Fruit fly (Drosophila melanogaster) whole organism, embryonic: Measurements from ENCODE around the gene mRpL16.

Experiments
- Atf-2 ChIP-seq: fragments of 200-800 bp; sonication (Bioruptor generic); optimal IDR thresholded peaks from 2 replicates; lab custom pipeline; 2016; ENCODE audit warnings: missing biosample characterization, missing genetic modification characterization
- Blimp-1 ChIP-seq: fragments of 200-800 bp; sonication (Bioruptor generic); optimal IDR thresholded peaks from 3 replicates; lab custom pipeline; 2018; ENCODE audit warnings: missing biosample characterization, missing genetic modification characterization, mild to moderate bottlenecking, moderate library complexity, missing genetic modification reagents
- CG11247 ChIP-seq: fragments of 200-800 bp; sonication (Bioruptor generic); IDR thresholded peaks from 2 replicates; pipeline ENCODE4 v1.3.6; 2022; ENCODE audit warnings: missing biosample characterization, missing genetic modification characterization
- CG11456 ChIP-seq: fragments of 200-800 bp; sonication (Bioruptor generic); IDR thresholded peaks from 3 replicates; pipeline ENCODE4 v1.3.6; 2022; ENCODE audit warnings: missing biosample characterization, missing genetic modification characterization
- CG11723 ChIP-seq: fragments of 200-800 bp; sonication (Bioruptor generic); optimal IDR thresholded peaks from 2 replicates; lab custom pipeline; 2017; ENCODE audit warnings: missing biosample characterization, mild to moderate bottlenecking, missing genetic modification characterization
- CG13296 ChIP-seq: fragments of 200-800 bp; sonication (Bioruptor generic); optimal IDR thresholded peaks from 3 replicates; lab custom pipeline; 2018; ENCODE audit warnings: missing biosample characterization, mild to moderate bottlenecking, missing genetic modification characterization
- CG13424 ChIP-seq: fragments of 200-800 bp; sonication (Bioruptor generic); optimal IDR thresholded peaks from 2 replicates; lab custom pipeline; 2019; ENCODE audit warnings: missing biosample characterization, mild to moderate bottlenecking, missing genetic modification characterization, moderate library complexity
- CG16815 ChIP-seq: fragments of 200-800 bp; sonication (Bioruptor generic); optimal IDR thresholded peaks from 3 replicates; lab custom pipeline; 2017; ENCODE audit warnings: missing biosample characterization, mild to moderate bottlenecking, missing genetic modification characterization
- CG18599 ChIP-seq: fragments of 200-800 bp; sonication (Bioruptor generic); optimal IDR thresholded peaks from 3 replicates; lab custom pipeline; 2017; ENCODE audit warnings: missing biosample characterization, missing genetic modification characterization, mild to moderate bottlenecking, moderate library complexity, missing genetic modification reagents
- CG2116 ChIP-seq: fragments of 200-800 bp; sonication (Bioruptor generic); optimal IDR thresholded peaks from 3 replicates; lab custom pipeline; 2018; ENCODE audit warnings: missing biosample characterization, mild to moderate bottlenecking, missing genetic modification characterization
- CG2199 ChIP-seq: fragments of 200-800 bp; sonication (Bioruptor generic); IDR thresholded peaks from 3 replicates; pipeline ENCODE4 v1.3.6; 2022; ENCODE audit warnings: missing biosample characterization, missing genetic modification characterization
- CG2202 ChIP-seq: fragments of 200-800 bp; sonication (Bioruptor generic); optimal IDR thresholded peaks from 2 replicates; lab custom pipeline; 2018; ENCODE audit warnings: missing biosample characterization, mild to moderate bottlenecking, missing genetic modification characterization
- CG2712 ChIP-seq: fragments of 200-800 bp; optimal IDR thresholded peaks from 3 replicates; lab custom pipeline; 2019; ENCODE audit warnings: missing biosample characterization, mild to moderate bottlenecking, missing genetic modification characterization, moderate library complexity
- CG32532 ChIP-seq: fragments of 200-800 bp; sonication (Bioruptor generic); IDR thresholded peaks from 2 replicates; pipeline ENCODE4 v1.3.6; 2022; ENCODE audit warnings: missing biosample characterization, missing genetic modification characterization
- CG4404 ChIP-seq: fragments of 200-800 bp; sonication (Bioruptor generic); IDR thresholded peaks from 2 replicates; pipeline ENCODE4 v1.3.6; 2022; ENCODE audit warnings: missing biosample characterization, missing genetic modification characterization
- CG8924 ChIP-seq: fragments of 200-800 bp; optimal IDR thresholded peaks from 3 replicates; lab custom pipeline; 2019; ENCODE audit warnings: missing biosample characterization, mild to moderate bottlenecking, missing genetic modification characterization, moderate library complexity
- Dad ChIP-seq: fragments of 200-800 bp; sonication (Bioruptor generic); optimal IDR thresholded peaks from 3 replicates; lab custom pipeline; 2016; ENCODE audit warnings: missing biosample characterization, missing genetic modification characterization
- Deaf1 ChIP-seq: fragments of 200-800 bp; optimal IDR thresholded peaks from 3 replicates; lab custom pipeline; 2019; ENCODE audit warnings: missing biosample characterization, mild to moderate bottlenecking, missing genetic modification characterization, moderate library complexity
- Dref ChIP-seq: fragments of 200-800 bp; sonication (Bioruptor generic); IDR thresholded peaks from 2 replicates; pipeline ENCODE4 v1.3.6; 2022; ENCODE audit warnings: missing biosample characterization, missing genetic modification characterization
- Fer2 ChIP-seq: fragments of 200-800 bp; sonication (Bioruptor generic); optimal IDR thresholded peaks from 2 replicates; lab custom pipeline; 2018; ENCODE audit warnings: missing biosample characterization, mild to moderate bottlenecking, missing genetic modification characterization, moderate library complexity
- HLH3B ChIP-seq: fragments of 200-800 bp; sonication (Bioruptor generic); IDR thresholded peaks from 2 replicates; pipeline ENCODE4 v1.3.6; 2022; ENCODE audit warnings: missing biosample characterization, missing genetic modification characterization
- Jarid2 ChIP-seq: fragments of 200-800 bp; sonication (Bioruptor generic); optimal IDR thresholded peaks from 3 replicates; lab custom pipeline; 2017; ENCODE audit warnings: mild to moderate bottlenecking, missing biosample characterization, missing genetic modification reagents, missing genetic modification characterization
- Mes4 ChIP-seq: fragments of 200-800 bp; sonication (Bioruptor generic); optimal IDR thresholded peaks from 2 replicates; lab custom pipeline; 2016; ENCODE audit warnings: missing biosample characterization, missing genetic modification characterization
- NC2α ChIP-seq: fragments of 200-800 bp; sonication (Bioruptor generic); optimal IDR thresholded peaks from 2 replicates; lab custom pipeline; 2016; ENCODE audit warnings: missing biosample characterization, missing genetic modification characterization
- NK7.1 ChIP-seq: fragments of 200-800 bp; sonication (Bioruptor generic); optimal IDR thresholded peaks from 3 replicates; lab custom pipeline; 2016; ENCODE audit warnings: missing biosample characterization, missing genetic modification characterization
- Opbp ChIP-seq: fragments of 200-800 bp; sonication (Bioruptor generic); IDR thresholded peaks from 3 replicates; pipeline ENCODE4 v1.3.6; 2022; ENCODE audit warnings: missing biosample characterization, missing genetic modification characterization; ENCODE audit not compliant: partially characterized antibody
- Side ChIP-seq: fragments of 200-800 bp; sonication (Bioruptor generic); optimal IDR thresholded peaks from 2 replicates; lab custom pipeline; 2016; ENCODE audit warnings: missing biosample characterization, missing genetic modification characterization
- Six4 ChIP-seq: fragments of 200-800 bp; sonication (Bioruptor generic); optimal IDR thresholded peaks from 2 replicates; lab custom pipeline; 2016; ENCODE audit warnings: missing biosample characterization, missing genetic modification characterization
- Vsx1 ChIP-seq: fragments of 200-800 bp; sonication (Bioruptor generic); optimal IDR thresholded peaks from 2 replicates; lab custom pipeline; 2017; ENCODE audit warnings: missing biosample characterization, mild to moderate bottlenecking, missing genetic modification characterization, missing genetic modification reagents
- bcd ChIP-seq: fragments of 200-800 bp; sonication (Bioruptor generic); optimal IDR thresholded peaks from 2 replicates; lab custom pipeline; 2017; ENCODE audit warnings: missing biosample characterization, mild to moderate bottlenecking, missing genetic modification characterization
- caup ChIP-seq: fragments of 200-800 bp; sonication (Bioruptor generic); optimal IDR thresholded peaks from 3 replicates; lab custom pipeline; 2017; ENCODE audit warnings: missing biosample characterization, mild to moderate bottlenecking, missing genetic modification characterization, moderate library complexity; ENCODE audit not compliant: severe bottlenecking
- dati ChIP-seq: fragments of 200-800 bp; sonication (Bioruptor generic); IDR thresholded peaks from 2 replicates; pipeline ENCODE4 v1.3.6; 2022; ENCODE audit warnings: missing biosample characterization, missing genetic modification characterization
- exex ChIP-seq: fragments of 200-800 bp; sonication (Bioruptor generic); optimal IDR thresholded peaks from 4 replicates; lab custom pipeline; 2018; ENCODE audit warnings: missing biosample characterization, mild to moderate bottlenecking, missing genetic modification characterization, moderate library complexity
- gcm ChIP-seq: fragments of 200-800 bp; sonication (Bioruptor generic); optimal IDR thresholded peaks from 2 replicates; lab custom pipeline; 2019; ENCODE audit warnings: missing biosample characterization, mild to moderate bottlenecking, missing genetic modification characterization, moderate library complexity
- gem ChIP-seq: fragments of 200-800 bp; sonication (Bioruptor generic); optimal IDR thresholded peaks from 2 replicates; lab custom pipeline; 2019; ENCODE audit warnings: missing biosample characterization, mild to moderate bottlenecking, missing genetic modification characterization, moderate library complexity
- gfzf ChIP-seq: fragments of 200-800 bp; sonication (Bioruptor generic); optimal IDR thresholded peaks from 2 replicates; lab custom pipeline; 2016; ENCODE audit warnings: missing biosample characterization, mild to moderate bottlenecking, missing genetic modification characterization, moderate library complexity
- gsb ChIP-seq: fragments of 200-800 bp; sonication (Bioruptor generic); IDR thresholded peaks from 2 replicates; pipeline ENCODE4 v1.3.6; 2022; ENCODE audit warnings: missing biosample characterization, missing genetic modification characterization
- insv ChIP-seq, 2 experiments: fragments of 200-800 bp; sonication (Bioruptor generic); optimal IDR thresholded peaks; 3 replicates each; lab custom pipeline; 2016 to 2018; ENCODE audit warnings: missing biosample characterization in 2 of 2, missing genetic modification characterization in 2 of 2
- nau ChIP-seq: fragments of 200-800 bp; sonication (Bioruptor generic); optimal IDR thresholded peaks from 3 replicates; lab custom pipeline; 2017; ENCODE audit warnings: missing biosample characterization, mild to moderate bottlenecking, missing genetic modification characterization, missing genetic modification reagents
- org-1 ChIP-seq: fragments of 200-800 bp; sonication (Bioruptor generic); optimal IDR thresholded peaks from 2 replicates; lab custom pipeline; 2017; ENCODE audit warnings: missing biosample characterization, missing genetic modification characterization
- pfk ChIP-seq: fragments of 200-800 bp; sonication (Bioruptor generic); optimal IDR thresholded peaks from 2 replicates; lab custom pipeline; 2018; ENCODE audit warnings: missing biosample characterization, mild to moderate bottlenecking, missing genetic modification characterization, moderate library complexity
- phol ChIP-seq: fragments of 200-800 bp; sonication (Bioruptor generic); optimal IDR thresholded peaks from 3 replicates; lab custom pipeline; 2018; ENCODE audit warnings: missing biosample characterization, mild to moderate bottlenecking, missing genetic modification characterization, moderate library complexity
- pnt ChIP-seq: fragments of 200-800 bp; sonication (Bioruptor generic); optimal IDR thresholded peaks from 3 replicates; lab custom pipeline; 2016; ENCODE audit warnings: missing biosample characterization, missing genetic modification characterization
- psq ChIP-seq: fragments of 200-800 bp; sonication (Bioruptor generic); optimal IDR thresholded peaks from 2 replicates; lab custom pipeline; 2017; ENCODE audit warnings: missing biosample characterization, missing genetic modification characterization
- pum ChIP-seq: fragments of 200-800 bp; sonication (Bioruptor generic); optimal IDR thresholded peaks from 2 replicates; lab custom pipeline; 2016; ENCODE audit warnings: missing biosample characterization, missing genetic modification characterization
- salm ChIP-seq: fragments of 200-800 bp; sonication (Bioruptor generic); optimal IDR thresholded peaks from 2 replicates; lab custom pipeline; 2018; ENCODE audit warnings: missing biosample characterization, mild to moderate bottlenecking, missing genetic modification characterization
- sd ChIP-seq: fragments of 200-800 bp; sonication (Bioruptor generic); optimal IDR thresholded peaks from 3 replicates; lab custom pipeline; 2018; ENCODE audit warnings: missing biosample characterization, mild to moderate bottlenecking, missing genetic modification characterization, moderate library complexity
- sim ChIP-seq: fragments of 200-800 bp; sonication (Bioruptor generic); IDR thresholded peaks from 2 replicates; pipeline ENCODE4 v1.3.6; 2022; ENCODE audit warnings: missing biosample characterization, missing genetic modification characterization
- so ChIP-seq: fragments of 200-800 bp; sonication (Bioruptor generic); IDR thresholded peaks from 3 replicates; pipeline ENCODE4 v1.3.6; 2022; ENCODE audit warnings: missing biosample characterization, missing genetic modification characterization

mRpL16 gene

DNA sequence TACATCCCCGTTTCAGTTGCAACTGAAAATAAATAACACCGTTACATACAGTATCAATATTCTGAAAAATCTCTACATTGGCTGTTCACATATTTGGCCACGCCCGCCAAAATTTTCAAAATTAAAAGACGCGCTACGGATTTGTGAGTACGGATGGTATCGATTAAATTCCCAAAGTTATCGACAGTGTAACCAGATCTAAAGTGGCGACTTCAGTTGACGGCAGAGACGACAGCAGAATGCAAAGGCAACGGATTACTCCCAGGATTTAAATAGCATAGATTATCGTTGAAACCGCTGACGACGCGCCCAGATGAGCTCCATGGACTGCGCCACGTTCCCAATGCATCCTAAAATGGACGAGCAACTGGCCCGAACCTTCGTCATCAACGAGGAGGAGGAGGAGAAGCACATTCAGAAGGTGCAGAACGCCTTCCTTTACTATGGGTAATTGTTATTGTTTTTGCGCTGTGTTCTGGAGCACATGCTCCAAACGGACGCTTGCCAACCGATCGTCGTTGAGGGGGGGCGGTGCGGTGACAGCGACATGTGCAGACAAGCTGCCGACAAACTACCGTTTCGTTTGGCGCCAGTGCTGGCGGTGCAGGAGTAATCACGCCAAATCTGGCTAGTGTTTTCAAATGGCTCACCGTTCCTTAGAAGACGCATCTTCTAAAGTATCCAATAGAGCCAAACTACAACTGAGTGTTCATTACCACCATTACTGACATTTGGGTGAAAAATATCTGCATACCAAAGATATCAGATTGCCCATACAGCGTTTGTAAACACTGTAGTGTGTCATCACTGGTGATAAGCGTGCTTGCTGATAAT is 37.6 kb downstream of the mRpL16 start, which contains the start of gene CG11596 (continued):
- TF ChIP-seq CG2202 (tag; lab: Kevin White, UChicago), result no peak
- no peak for TF ChIP-seq Dad
- TF ChIP-seq sim (GFP tag; lab: Robert Waterston, UW), result no peak
- TF ChIP-seq dati (GFP tag; lab: Robert Waterston, UW), result no peak
- TF ChIP-seq Jarid2 (GFP tag; lab: Kevin White, UChicago), result no peak
- no peak for TF ChIP-seq CG4404 (GFP tag; lab: Robert Waterston, UW)
- TF ChIP-seq Side (GFP tag; lab: Kevin White, UChicago), result no peak
- no peak for TF ChIP-seq CG16815 (GFP tag; lab: Kevin White, UChicago)
- TF ChIP-seq salm (tag; lab: Kevin White, UChicago), result no peak
- 0 out of 3 replicates have a peak, but pooled peaks have one; percentile 47 for TF ChIP-seq so
- TF ChIP-seq gsb (GFP tag; lab: Robert Waterston, UW), result no peak
- TF ChIP-seq CG18599 (GFP tag; lab: Kevin White, UChicago), result no peak
- TF ChIP-seq insv (GFP tag; optimal IDR thresholded peaks at IDR 0.05; lab: Kevin White, UChicago), result peak in 1 of 2 experiments; percentile 2
- TF ChIP-seq Opbp (GFP tag; lab: Robert Waterston, UW), result no peak
- no peak for TF ChIP-seq Six4 (GFP tag; lab: Kevin White, UChicago)
- TF ChIP-seq org-1 (GFP tag; lab: Kevin White, UChicago), result no peak
- no peak for TF ChIP-seq NK7.1 (GFP tag; lab: Kevin White, UChicago)
- no peak for TF ChIP-seq CG11247
- TF ChIP-seq NC2α (GFP tag; lab: Kevin White, UChicago), result no peak
- TF ChIP-seq Deaf1, result peak; percentile 14
- TF ChIP-seq gfzf (GFP tag; lab: Kevin White, UChicago), result peak; percentile 82
- TF ChIP-seq pnt (GFP tag; lab: Kevin White, UChicago), result no peak
- peak; percentile 1 for TF ChIP-seq CG8924
- no peak for TF ChIP-seq gcm
- no peak for TF ChIP-seq CG11723
- TF ChIP-seq Fer2 (tag; lab: Kevin White, UChicago), result no peak
- no peak for TF ChIP-seq CG2712 (tag; lab: Kevin White, UChicago)
- no peak for TF ChIP-seq Mes4 (GFP tag; lab: Kevin White, UChicago)
- no peak for TF ChIP-seq Vsx1 (GFP tag; lab: Kevin White, UChicago)
- TF ChIP-seq Blimp-1, result no peak
- TF ChIP-seq pum (GFP tag; lab: Kevin White, UChicago), result no peak
- TF ChIP-seq Dref, result peak; percentile 79
- peak; percentile 58 for TF ChIP-seq exex (tag; lab: Kevin White, UChicago)
- TF ChIP-seq CG32532 (GFP tag; lab: Robert Waterston, UW), result peak; percentile 19; the same call in 1 of the 2 replicates
- TF ChIP-seq phol (tag; lab: Kevin White, UChicago), result peak; percentile 8
- TF ChIP-seq CG11456 (GFP tag; lab: Robert Waterston, UW), result no peak
- no peak for TF ChIP-seq HLH3B (GFP tag; lab: Robert Waterston, UW)
- no peak for TF ChIP-seq Atf-2 (GFP tag; lab: Kevin White, UChicago)
- no peak for TF ChIP-seq sd (tag; lab: Kevin White, UChicago)
- TF ChIP-seq psq (GFP tag; lab: Kevin White, UChicago), result no peak
- TF ChIP-seq CG2199 (GFP tag; lab: Robert Waterston, UW), result no peak
- peak; percentile 63 for TF ChIP-seq CG2116 (GFP tag; lab: Kevin White, UChicago)
- no peak for TF ChIP-seq caup (GFP tag; lab: Kevin White, UChicago)
- TF ChIP-seq CG13296 (GFP tag; lab: Kevin White, UChicago), result no peak
- TF ChIP-seq nau (GFP tag; lab: Kevin White, UChicago), result no peak
- TF ChIP-seq pfk (GFP tag; lab: Kevin White, UChicago), result no peak
- no peak for TF ChIP-seq gem (tag; lab: Kevin White, UChicago)
- no peak for TF ChIP-seq bcd (GFP tag; lab: Kevin White, UChicago)
- TF ChIP-seq CG13424 (tag; lab: Kevin White, UChicago), result no peak
